Worm (Caenorhabditis elegans) whole organism, L2 larva: ENCODE results near the gene dnj-2.

Experiments used
- C34F6.9 ChIP-seq: fragments of 150-350 bp; optimal IDR thresholded peaks from 2 replicates; lab custom pipeline; 2014; ENCODE audit warnings: missing biosample characterization, missing genetic modification characterization
- F13H6.1 ChIP-seq: sonication (generic microtip); optimal IDR thresholded peaks from 2 replicates; lab custom pipeline; 2016; ENCODE audit warnings: missing genetic modification characterization, missing compliant biosample characterization
- R02D3.7 ChIP-seq: fragments of 150-350 bp; optimal IDR thresholded peaks from 2 replicates; lab custom pipeline; 2014; ENCODE audit warnings: missing biosample characterization, missing genetic modification characterization
- Y55F3AM.14 ChIP-seq: fragments of 200-800 bp; sonication (Bioruptor generic); optimal IDR thresholded peaks from 2 replicates; lab custom pipeline; 2018; ENCODE audit warnings: mild to moderate bottlenecking, missing genetic modification characterization, missing compliant biosample characterization
- ZK546.5 ChIP-seq: sonication (generic microtip); optimal IDR thresholded peaks from 2 replicates; lab custom pipeline; 2017; ENCODE audit warnings: missing biosample characterization, missing genetic modification characterization
- alr-1 ChIP-seq: fragments of 150-350 bp; optimal IDR thresholded peaks from 2 replicates; lab custom pipeline; 2014; ENCODE audit warnings: missing biosample characterization, missing genetic modification characterization
- aly-2 ChIP-seq: fragments of 150-350 bp; optimal IDR thresholded peaks from 2 replicates; lab custom pipeline; 2014; ENCODE audit warnings: missing biosample characterization, missing genetic modification characterization
- ama-1 ChIP-seq: fragments of 150-350 bp; optimal IDR thresholded peaks from 2 replicates; lab custom pipeline; 2018; ENCODE audit warnings: inconsistent platforms
- blmp-1 ChIP-seq: sonication (generic microtip); optimal IDR thresholded peaks from 2 replicates; lab custom pipeline; 2017; ENCODE audit warnings: missing genetic modification characterization, mild to moderate bottlenecking, missing compliant biosample characterization, antibody characterized with exemption, moderate library complexity; ENCODE audit not compliant: insufficient read depth
- ceh-16 ChIP-seq: fragments of 150-350 bp; optimal IDR thresholded peaks from 2 replicates; lab custom pipeline; 2014; ENCODE audit warnings: missing biosample characterization, missing genetic modification characterization
- ceh-82 ChIP-seq: fragments of 150-350 bp; optimal IDR thresholded peaks from 2 replicates; lab custom pipeline; 2014; ENCODE audit warnings: missing biosample characterization, missing genetic modification characterization
- crh-2 ChIP-seq: sonication (generic microtip); optimal IDR thresholded peaks from 2 replicates; lab custom pipeline; 2017; ENCODE audit warnings: missing biosample characterization, missing genetic modification characterization
- dmd-4 ChIP-seq: sonication (generic microtip); optimal IDR thresholded peaks from 2 replicates; lab custom pipeline; 2017; ENCODE audit warnings: missing biosample characterization, missing genetic modification characterization
- egl-27 ChIP-seq: sonication (generic microtip); optimal IDR thresholded peaks from 3 replicates; lab custom pipeline; 2017; ENCODE audit warnings: missing biosample characterization, missing genetic modification reagents, missing genetic modification characterization
- elt-1 ChIP-seq: fragments of 150-350 bp; optimal IDR thresholded peaks from 2 replicates; lab custom pipeline; 2014; ENCODE audit warnings: missing biosample characterization, missing genetic modification characterization
- elt-3 ChIP-seq: sonication (generic microtip); optimal IDR thresholded peaks from 2 replicates; lab custom pipeline; 2017; ENCODE audit warnings: missing biosample characterization, missing genetic modification characterization
- fos-1 ChIP-seq: fragments of 150-350 bp; optimal IDR thresholded peaks from 2 replicates; lab custom pipeline; 2014; ENCODE audit warnings: missing biosample characterization, missing genetic modification characterization
- gmeb-1 ChIP-seq: fragments of 150-350 bp; optimal IDR thresholded peaks from 2 replicates; lab custom pipeline; 2014; ENCODE audit warnings: missing biosample characterization, missing genetic modification characterization
- lin-11 ChIP-seq: fragments of 150-350 bp; sonication (generic microtip); optimal IDR thresholded peaks from 2 replicates; lab custom pipeline; 2014; ENCODE audit warnings: missing biosample characterization, missing genetic modification characterization, inconsistent platforms, mixed read lengths
- lin-13 ChIP-seq: fragments of 150-350 bp; optimal IDR thresholded peaks from 2 replicates; lab custom pipeline; 2014; ENCODE audit warnings: missing biosample characterization, missing genetic modification reagents, missing genetic modification characterization
- lin-39 ChIP-seq: fragments of 150-350 bp; optimal IDR thresholded peaks from 2 replicates; lab custom pipeline; 2014; ENCODE audit warnings: missing biosample characterization, missing genetic modification reagents, missing genetic modification characterization
- lsy-2 ChIP-seq, 2 experiments: fragments of 150-350 bp in 1 of 2; sonication (generic microtip) in 1 of 2; optimal IDR thresholded peaks; 2 replicates each; lab custom pipeline; 2014 to 2017; ENCODE audit warnings: missing biosample characterization in 2 of 2, missing genetic modification characterization in 2 of 2
- mab-5 ChIP-seq: fragments of 150-350 bp; optimal IDR thresholded peaks from 2 replicates; lab custom pipeline; 2014; ENCODE audit warnings: missing biosample characterization, missing genetic modification characterization
- mbf-1 ChIP-seq: sonication (generic microtip); optimal IDR thresholded peaks from 2 replicates; lab custom pipeline; 2017; ENCODE audit warnings: missing biosample characterization, missing genetic modification characterization
- mdl-1 ChIP-seq, 2 experiments: fragments of 150-350 bp in 1 of 2; sonication (generic microtip) in 1 of 2; optimal IDR thresholded peaks; 2 replicates each; lab custom pipeline; 2017; ENCODE audit warnings: missing biosample characterization in 2 of 2, missing genetic modification characterization in 2 of 2
- nhr-10 ChIP-seq: sonication (generic microtip); optimal IDR thresholded peaks from 2 replicates; lab custom pipeline; 2017; ENCODE audit warnings: missing biosample characterization, missing genetic modification characterization
- nhr-11 ChIP-seq: fragments of 150-350 bp; optimal IDR thresholded peaks from 2 replicates; lab custom pipeline; 2014; ENCODE audit warnings: missing biosample characterization, missing genetic modification characterization
- nhr-12 ChIP-seq: fragments of 150-350 bp; optimal IDR thresholded peaks from 2 replicates; lab custom pipeline; 2014; ENCODE audit warnings: missing biosample characterization, missing genetic modification characterization
- nhr-129 ChIP-seq: fragments of 150-350 bp; optimal IDR thresholded peaks from 2 replicates; lab custom pipeline; 2014; ENCODE audit warnings: missing biosample characterization, missing genetic modification characterization
- nhr-21 ChIP-seq: fragments of 150-350 bp; optimal IDR thresholded peaks from 2 replicates; lab custom pipeline; 2014; ENCODE audit warnings: missing biosample characterization, missing genetic modification characterization
- nhr-23 ChIP-seq: fragments of 150-350 bp; optimal IDR thresholded peaks from 2 replicates; lab custom pipeline; 2014; ENCODE audit warnings: missing biosample characterization, missing genetic modification reagents, missing genetic modification characterization
- nhr-237 ChIP-seq: fragments of 150-350 bp; optimal IDR thresholded peaks from 2 replicates; lab custom pipeline; 2014; ENCODE audit warnings: missing biosample characterization, missing genetic modification characterization
- nhr-25 ChIP-seq: fragments of 150-350 bp; sonication (generic microtip); optimal IDR thresholded peaks from 3 replicates; lab custom pipeline; 2014; ENCODE audit warnings: missing biosample characterization, missing genetic modification characterization
- nhr-6 ChIP-seq: fragments of 150-350 bp; optimal IDR thresholded peaks from 2 replicates; lab custom pipeline; 2014; ENCODE audit warnings: missing biosample characterization, missing genetic modification characterization
- nhr-77 ChIP-seq: fragments of 150-350 bp; optimal IDR thresholded peaks from 2 replicates; lab custom pipeline; 2014; ENCODE audit warnings: missing biosample characterization, missing genetic modification characterization
- peb-1 ChIP-seq: fragments of 150-350 bp; optimal IDR thresholded peaks from 2 replicates; lab custom pipeline; 2014; ENCODE audit warnings: missing biosample characterization, missing genetic modification characterization
- sem-4 ChIP-seq: fragments of 150-350 bp; optimal IDR thresholded peaks from 2 replicates; lab custom pipeline; 2014; ENCODE audit warnings: missing biosample characterization, missing genetic modification reagents, missing genetic modification characterization
- skn-1 ChIP-seq: sonication (generic microtip); optimal IDR thresholded peaks from 2 replicates; lab custom pipeline; 2017; ENCODE audit warnings: missing biosample characterization, missing genetic modification characterization
- sma-3 ChIP-seq: sonication (generic microtip); optimal IDR thresholded peaks from 2 replicates; lab custom pipeline; 2016; ENCODE audit warnings: missing genetic modification reagents, missing genetic modification characterization, missing compliant biosample characterization
- sma-9 ChIP-seq, 2 experiments: fragments of 150-350 bp in 1 of 2; sonication (generic microtip) in 1 of 2; optimal IDR thresholded peaks; 2 replicates each; lab custom pipeline; 2014 to 2016; ENCODE audit warnings: missing genetic modification characterization in 2 of 2, mild to moderate bottlenecking in 1 of 2, missing biosample characterization in 1 of 2, missing compliant biosample characterization in 1 of 2, missing genetic modification reagents in 1 of 2, moderate library complexity in 1 of 2
- snpc-4 ChIP-seq: fragments of 150-350 bp; optimal IDR thresholded peaks from 2 replicates; lab custom pipeline; 2014; ENCODE audit warnings: missing biosample characterization, missing genetic modification characterization
- unc-39 ChIP-seq: fragments of 150-350 bp; optimal IDR thresholded peaks from 2 replicates; lab custom pipeline; 2014; ENCODE audit warnings: missing biosample characterization, missing genetic modification characterization
- unc-55 ChIP-seq: fragments of 150-350 bp; sonication (generic microtip); optimal IDR thresholded peaks from 3 replicates; lab custom pipeline; 2014; ENCODE audit warnings: missing biosample characterization, missing genetic modification reagents, missing genetic modification characterization
- unc-62 ChIP-seq: fragments of 150-350 bp; optimal IDR thresholded peaks from 2 replicates; lab custom pipeline; 2014; ENCODE audit warnings: missing biosample characterization, missing genetic modification reagents, missing genetic modification characterization
- zag-1 ChIP-seq: fragments of 150-350 bp; optimal IDR thresholded peaks from 2 replicates; lab custom pipeline; 2014; ENCODE audit warnings: missing biosample characterization, missing genetic modification characterization
- ztf-1 ChIP-seq: fragments of 200-800 bp; sonication (Bioruptor generic); conservative IDR thresholded peaks from 2 replicates; pipeline ENCODE4 v1.3.6; 2022; ENCODE audit warnings: missing genetic modification characterization, missing compliant biosample characterization
- ztf-11 ChIP-seq: sonication (generic microtip); optimal IDR thresholded peaks from 2 replicates; lab custom pipeline; 2017; ENCODE audit warnings: missing biosample characterization, missing genetic modification characterization
- ztf-4 ChIP-seq: fragments of 150-350 bp; optimal IDR thresholded peaks from 2 replicates; lab custom pipeline; 2014; ENCODE audit warnings: missing biosample characterization, missing genetic modification characterization

Gene dnj-2

DNA sequence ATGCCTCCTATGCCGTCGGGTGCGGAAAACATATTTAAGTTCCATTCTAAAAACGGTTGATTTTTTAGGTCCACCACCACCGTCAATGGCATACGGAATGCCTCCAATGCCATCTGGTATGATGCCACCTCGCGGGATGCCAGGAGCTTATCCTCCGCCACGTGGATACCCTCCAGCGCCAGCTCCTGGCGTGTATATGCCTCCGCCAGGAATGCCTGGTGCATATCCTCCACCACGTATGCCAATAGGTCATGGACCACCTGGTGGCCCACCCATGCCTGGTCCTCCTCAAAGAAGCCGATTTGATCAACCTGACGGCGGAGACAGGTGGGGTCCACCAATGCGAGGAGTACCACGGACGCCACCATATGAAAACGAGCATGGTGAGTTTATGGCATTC, 2.3 kb downstream of the dnj-2 start:
- TF ChIP-seq blmp-1 (tag; lab: Kevin White, UChicago), result no peak
- TF ChIP-seq unc-62 (GFP tag; lab: Kevin White, UChicago), result no peak
- no peak for TF ChIP-seq ceh-82 (tag; lab: Kevin White, UChicago)
- TF ChIP-seq ceh-16 (tag; lab: Kevin White, UChicago), result no peak
- no peak for TF ChIP-seq gmeb-1 (tag; lab: Kevin White, UChicago)
- TF ChIP-seq aly-2 (tag; lab: Kevin White, UChicago), result no peak
- TF ChIP-seq egl-27, result no peak
- TF ChIP-seq nhr-129 (tag; lab: Kevin White, UChicago), result no peak
- no peak for TF ChIP-seq nhr-77
- TF ChIP-seq skn-1, result no peak
- no peak for TF ChIP-seq ztf-11
- TF ChIP-seq mbf-1, result no peak
- no peak for TF ChIP-seq C34F6.9 (tag; lab: Kevin White, UChicago)
- TF ChIP-seq, all 48 proteins: peak for 0

DNA sequence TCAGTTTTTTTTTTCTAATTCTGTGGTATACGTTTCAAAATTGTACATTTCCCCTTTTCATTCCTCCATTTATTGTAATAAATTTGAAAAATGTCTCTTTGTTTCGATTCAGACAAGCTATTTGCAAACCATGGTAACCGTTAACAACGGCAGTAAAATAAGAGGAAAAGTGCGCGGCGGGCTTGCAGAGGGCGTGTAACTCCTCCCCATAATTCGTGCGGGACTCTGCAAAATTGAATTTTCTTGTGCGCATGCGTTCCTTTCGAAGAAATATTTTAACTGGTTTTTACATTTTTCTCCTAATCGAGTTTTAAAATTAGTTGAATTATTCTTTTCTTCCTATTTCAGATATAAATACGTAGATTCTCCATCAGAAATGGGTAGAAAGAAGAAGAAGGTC, 3.2 kb downstream of the dnj-2 start, which contains the start of gene znf-207:
TSS of gene znf-207 (plus strand) at position 349 of the 400 bp plus-strand sequence.
- TF ChIP-seq peb-1 (no peak), lin-39 (tag; lab: Kevin White, UChicago) (no peak), unc-62 (GFP tag; lab: Kevin White, UChicago) (no peak), zag-1 (tag; lab: Kevin White, UChicago) (no peak), nhr-11 (tag; lab: Kevin White, UChicago) (no peak), mab-5 (tag; lab: Kevin White, UChicago) (no peak), lsy-2 (tag; optimal IDR thresholded peaks at IDR 0.05; lab: Kevin White, UChicago) (peak in 1 of 2 experiments; percentile 49), lin-13 (GFP tag; lab: Kevin White, UChicago) (peak; percentile 41), unc-39 (tag; lab: Kevin White, UChicago) (no peak), ztf-4 (tag; lab: Kevin White, UChicago) (no peak), Y55F3AM.14 (GFP tag; lab: Kevin White, UChicago) (no peak), sma-9 (GFP tag; optimal IDR thresholded peaks at IDR 0.05; lab: Kevin White, UChicago) (peak; percentile 27), sma-9 (tag; optimal IDR thresholded peaks at IDR 0.05; lab: Kevin White, UChicago) (no peak), fos-1 (tag; lab: Kevin White, UChicago) (peak; percentile 4), F13H6.1 (peak; percentile 43), nhr-129 (tag; lab: Kevin White, UChicago) (peak; percentile 43), sem-4 (tag; lab: Kevin White, UChicago) (no peak), ceh-82 (tag; lab: Kevin White, UChicago) (no peak), blmp-1 (tag; lab: Kevin White, UChicago) (no peak), crh-2 (peak; percentile 6), egl-27 (no peak), nhr-237 (tag; lab: Kevin White, UChicago) (no peak), nhr-77 (no peak), lin-11 (tag; lab: Kevin White, UChicago) (no peak), unc-55 (peak; percentile 56), ztf-11 (no peak), ama-1 (no peak), ZK546.5 (tag; lab: Kevin White, UChicago) (no peak), nhr-23 (no peak), C34F6.9 (tag; lab: Kevin White, UChicago) (peak; percentile 57), nhr-10 (tag; lab: Kevin White, UChicago) (no peak), nhr-21 (no peak), aly-2 (tag; lab: Kevin White, UChicago) (no peak), elt-1 (tag; lab: Kevin White, UChicago) (no peak), elt-3 (no peak), dmd-4 (tag; lab: Kevin White, UChicago) (no peak), mdl-1 (tag; optimal IDR thresholded peaks at IDR 0.05; lab: Kevin White, UChicago) (no peak), nhr-6 (tag; lab: Kevin White, UChicago) (no peak), nhr-25 (no peak), skn-1 (no peak), ceh-16 (tag; lab: Kevin White, UChicago) (no peak), sma-3 (no peak), mbf-1 (no peak), ztf-1 (GFP tag; lab: Robert Waterston, UW) (no peak), R02D3.7 (no peak), nhr-12 (no peak), gmeb-1 (tag; lab: Kevin White, UChicago) (no peak), alr-1 (tag; lab: Kevin White, UChicago) (no peak), snpc-4 (tag; lab: Kevin White, UChicago) (no peak)
